Worm (Caenorhabditis elegans): ENCODE results near the gene dhs-7.

dhs-7 gene

DNA sequence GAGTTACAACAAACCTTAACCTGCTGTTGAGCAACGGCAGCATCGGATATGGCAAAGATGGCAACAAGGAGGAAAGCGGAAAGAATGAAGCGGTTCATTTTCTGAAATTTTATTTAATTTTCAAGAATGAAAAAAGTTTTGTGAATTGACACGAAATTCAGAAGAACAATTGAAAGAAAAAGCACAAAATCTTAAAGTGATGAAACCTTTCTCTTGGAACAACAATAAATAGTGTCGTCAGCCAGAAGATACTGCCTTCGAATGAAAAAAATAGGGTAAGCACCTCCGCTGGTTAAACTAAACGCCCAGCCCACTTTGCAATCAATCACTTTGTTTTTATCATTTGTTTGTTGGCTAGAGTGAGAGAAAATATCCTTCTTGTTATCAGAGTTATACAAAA is 3.8 kb upstream of the dhs-7 start, which contains the start of gene E04F6.9:
Gene E04F6.9 (minus strand): TSS at position 101 of the 400 bp plus-strand sequence.
- TF ChIP-seq bed-1 (GFP tag; IDR thresholded peaks at IDR 0.05), result no peak
- TF ChIP-seq F22D6.2 (tag; optimal IDR thresholded peaks at IDR 0.05), result no peak
- no peak for TF ChIP-seq unc-130 (GFP tag; optimal IDR thresholded peaks at IDR 0.05)
- no peak for TF ChIP-seq mel-28 (tag; optimal IDR thresholded peaks at IDR 0.05; ENCODE audit: borderline replicate concordance)
- no peak for TF ChIP-seq lin-26 (GFP tag; IDR thresholded peaks at IDR 0.05)
- no peak for TF ChIP-seq F23B12.7 (tag; optimal IDR thresholded peaks at IDR 0.05; ENCODE audit: insufficient read depth)
- no peak for TF ChIP-seq akir-1 (GFP tag; optimal IDR thresholded peaks at IDR 0.05)
- TF ChIP-seq dpl-1 (GFP tag; optimal IDR thresholded peaks at IDR 0.05), result no peak

- no peak for TF ChIP-seq Y53G8AR.9 (GFP tag; conservative IDR thresholded peaks at IDR 0.05)
- TF ChIP-seq F49E8.2 (tag; optimal IDR thresholded peaks at IDR 0.05; ENCODE audit: insufficient read depth), result no peak
These were observed 3.0 kb upstream of the dhs-7 start, which contains the start of gene E04F6.8 for ce11 chrII:7211280-7211679. Gene E04F6.8, minus strand, starts transcription at chrII:7211380.

DNA sequence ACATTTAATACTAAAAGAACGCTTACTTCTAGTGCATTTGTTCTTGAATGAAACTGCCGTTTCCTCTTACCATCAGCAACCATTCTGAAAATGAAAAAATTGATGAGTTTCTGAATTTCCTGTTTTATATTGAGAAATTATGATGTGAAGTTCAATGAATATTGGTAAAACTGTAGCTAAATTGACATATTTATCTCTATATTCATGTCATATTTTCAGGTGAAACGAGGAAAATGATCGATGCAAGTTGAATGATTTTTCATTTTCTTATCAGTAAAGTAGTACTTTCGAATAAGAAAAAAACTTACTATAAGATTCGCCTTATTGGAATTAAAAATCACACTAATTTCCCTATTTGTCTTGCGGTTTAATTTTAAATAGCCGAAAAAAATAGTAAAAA is 1.9 kb upstream of the dhs-7 start, which contains the start of gene E04F6.15:
Gene E04F6.15 (minus strand): TSS at position 101 of the 400 bp plus-strand sequence.
- TF ChIP-seq mxl-1 (tag; optimal IDR thresholded peaks at IDR 0.05), result no peak
- TF ChIP-seq lsl-1 (GFP tag; optimal IDR thresholded peaks at IDR 0.05), result no peak
- no peak for TF ChIP-seq nfyb-1 (GFP tag; IDR thresholded peaks at IDR 0.05)
- no peak for TF ChIP-seq pha-4 (tag; optimal IDR thresholded peaks at IDR 0.05)
- no peak for TF ChIP-seq bed-2 (GFP tag; IDR thresholded peaks at IDR 0.05)
- no peak for TF ChIP-seq hlh-12 (tag; optimal IDR thresholded peaks at IDR 0.05)
- no peak for TF ChIP-seq chd-7 (tag; optimal IDR thresholded peaks at IDR 0.05)
- TF ChIP-seq zfh-2 (GFP tag; conservative IDR thresholded peaks at IDR 0.05), result no peak
- no peak for TF ChIP-seq ceh-58 (GFP tag; IDR thresholded peaks at IDR 0.05)
- TF ChIP-seq Y53F4B.3 (GFP tag; IDR thresholded peaks at IDR 0.05), result no peak
- no peak for TF ChIP-seq ama-1 (optimal IDR thresholded peaks at IDR 0.05)
- no peak for TF ChIP-seq ama-1 (GFP tag; optimal IDR thresholded peaks at IDR 0.05)
- no peak for TF ChIP-seq let-526 (GFP tag; IDR thresholded peaks at IDR 0.05)
- no peak for TF ChIP-seq sptf-2 (GFP tag; optimal IDR thresholded peaks at IDR 0.05)
- no peak for TF ChIP-seq Y95B8A.8 (GFP tag; IDR thresholded peaks at IDR 0.05)

- TF ChIP-seq Y53G8AR.9 (GFP tag; conservative IDR thresholded peaks at IDR 0.05) (no peak), D2030.7 (GFP tag; IDR thresholded peaks at IDR 0.05) (no peak), attf-6 (GFP tag; IDR thresholded peaks at IDR 0.05) (no peak), mel-28 (tag; optimal IDR thresholded peaks at IDR 0.05; ENCODE audit: borderline replicate concordance) (no peak), madf-8 (GFP tag; conservative IDR thresholded peaks at IDR 0.05) (no peak), die-1 (tag; optimal IDR thresholded peaks at IDR 0.05) (no peak), cebp-2 (GFP tag; IDR thresholded peaks at IDR 0.05) (no peak), F10E7.11 (tag; optimal IDR thresholded peaks at IDR 0.05) (no peak)
These were observed 611 bp downstream of the dhs-7 start for ce11 chrII:7207649-7208048.

DNA sequence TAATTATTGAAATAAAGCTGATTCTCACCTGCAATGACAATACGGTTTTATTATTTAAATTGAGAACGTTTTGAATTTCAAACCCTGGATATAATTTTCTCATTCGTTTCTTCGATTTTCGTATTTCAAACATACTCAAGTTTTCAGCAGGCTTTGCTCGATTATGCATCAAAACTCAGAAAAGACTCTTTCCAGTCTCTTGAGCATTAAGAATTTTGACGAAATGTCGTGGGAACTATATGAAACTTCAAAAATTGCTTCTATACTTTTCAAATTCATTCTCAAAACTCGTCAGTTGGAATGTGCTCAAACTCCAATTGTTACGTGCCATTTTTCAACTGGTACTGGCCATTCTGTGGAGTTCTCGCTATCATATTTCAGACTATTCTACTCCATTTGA is 2.9 kb downstream of the dhs-7 start, which contains the start of gene srd-59:
Gene srd-59 (plus strand): TSS at position 301 of the 400 bp plus-strand sequence.
- TF ChIP-seq F23B12.7 (tag; optimal IDR thresholded peaks at IDR 0.05; ENCODE audit: insufficient read depth) (no peak), hlh-26 (GFP tag; conservative IDR thresholded peaks at IDR 0.05) (no peak), Y53G8AR.9 (GFP tag; conservative IDR thresholded peaks at IDR 0.05) (no peak), Y53F4B.3 (GFP tag; IDR thresholded peaks at IDR 0.05) (no peak), him-1 (tag; optimal IDR thresholded peaks at IDR 0.05) (no peak), ztf-3 (GFP tag; optimal IDR thresholded peaks at IDR 0.05) (no peak), F55B11.4 (tag; optimal IDR thresholded peaks at IDR 0.05; ENCODE audit: borderline replicate concordance, insufficient read depth) (no peak), lir-1 (GFP tag; conservative IDR thresholded peaks at IDR 0.05) (no peak), let-607 (tag; optimal IDR thresholded peaks at IDR 0.05) (no peak), ets-4 (GFP tag; optimal IDR thresholded peaks at IDR 0.05) (no peak), unc-62 (GFP tag; optimal IDR thresholded peaks at IDR 0.05) (no peak), athp-1 (tag; optimal IDR thresholded peaks at IDR 0.05) (no peak), lsy-27 (tag; optimal IDR thresholded peaks at IDR 0.05; ENCODE audit: borderline replicate concordance, insufficient read depth) (no peak), hlh-12 (tag; optimal IDR thresholded peaks at IDR 0.05) (no peak), lsl-1 (GFP tag; optimal IDR thresholded peaks at IDR 0.05) (no peak), nhr-90 (tag; optimal IDR thresholded peaks at IDR 0.05) (no peak), hrde-1 (tag; optimal IDR thresholded peaks at IDR 0.05; ENCODE audit: borderline replicate concordance) (no peak)

Data from whole organism, young adult.